Worm (Caenorhabditis elegans): ENCODE data around the gene ebp-2.

The ebp-2 gene

DNA sequence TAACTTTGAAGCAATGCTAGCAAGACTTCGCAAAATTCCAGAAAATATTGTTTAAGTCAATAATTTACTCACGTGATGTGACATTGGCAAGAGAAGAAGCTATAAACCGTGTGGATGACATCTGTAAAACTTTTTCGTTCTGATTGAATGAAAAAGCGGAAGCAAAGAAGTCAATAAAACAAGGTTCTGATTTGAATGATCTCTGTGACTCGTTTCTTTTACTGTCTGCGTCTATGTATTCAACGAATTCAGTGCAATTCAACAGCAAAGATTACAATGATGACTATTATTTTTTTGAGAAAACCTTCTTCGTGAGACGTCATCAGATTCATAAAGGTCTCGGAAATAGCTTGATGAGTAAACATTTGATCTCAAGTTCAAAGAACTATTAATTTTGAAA, 50.3 kb downstream of the ebp-2 start, which contains the start of gene hacl-1 (continued):
- TF ChIP-seq dmd-8 (GFP tag; IDR thresholded peaks at IDR 0.05) (no peak), D1046.2 (GFP tag; IDR thresholded peaks at IDR 0.05) (no peak), lin-13 (GFP tag; optimal IDR thresholded peaks at IDR 0.05) (peak; percentile 15), nhr-28 (tag; optimal IDR thresholded peaks at IDR 0.05) (peak; percentile 46), nhr-237 (tag; optimal IDR thresholded peaks at IDR 0.05) (no peak), cey-2 (tag; optimal IDR thresholded peaks at IDR 0.05; ENCODE audit: borderline replicate concordance, insufficient read depth) (no peak), Y105C5A.15 (GFP tag; IDR thresholded peaks at IDR 0.05) (no peak), daf-16 (GFP tag; optimal IDR thresholded peaks at IDR 0.05) (no peak), daf-16 (tag; optimal IDR thresholded peaks at IDR 0.05) (peak; percentile 19), nhr-25 (tag; optimal IDR thresholded peaks at IDR 0.05; ENCODE audit: borderline replicate concordance, insufficient read depth) (peak; percentile 1), nhr-76 (tag; optimal IDR thresholded peaks at IDR 0.05) (no peak), nhr-102 (tag; optimal IDR thresholded peaks at IDR 0.05) (peak; percentile 28), pqm-1 (tag; optimal IDR thresholded peaks at IDR 0.05) (no peak), F44E2.7 (GFP tag; IDR thresholded peaks at IDR 0.05) (no peak), saeg-2 (GFP tag; IDR thresholded peaks at IDR 0.05) (no peak), lim-7 (GFP tag; IDR thresholded peaks at IDR 0.05) (no peak), spr-3 (GFP tag; optimal IDR thresholded peaks at IDR 0.05) (no peak), lin-38 (GFP tag; IDR thresholded peaks at IDR 0.05) (no peak), R02D3.7 (tag; optimal IDR thresholded peaks at IDR 0.05) (no peak), zag-1 (tag; optimal IDR thresholded peaks at IDR 0.05) (no peak), nhr-77 (tag; optimal IDR thresholded peaks at IDR 0.05) (peak; percentile 9), lsy-2 (tag; optimal IDR thresholded peaks at IDR 0.05) (peak in 1 of 2 experiments; percentile 56), hlh-30 (tag; optimal IDR thresholded peaks at IDR 0.05; ENCODE audit: insufficient read depth) (peak; percentile 43), spr-1 (tag; optimal IDR thresholded peaks at IDR 0.05) (no peak), fkh-10 (GFP tag; optimal IDR thresholded peaks at IDR 0.05) (no peak), ctbp-1 (GFP tag; IDR thresholded peaks at IDR 0.05) (no peak), tra-1 (GFP tag; IDR thresholded peaks at IDR 0.05) (no peak)

Data from whole organism, L4 larva.